Worm (Caenorhabditis elegans) whole organism, L1 larva: Measurements from ENCODE around the gene mig-38.

Source experiments
- C34B4.2 ChIP-seq: sonication (generic microtip); optimal IDR thresholded peaks from 2 replicates; lab custom pipeline; 2017; ENCODE audit warnings: mild to moderate bottlenecking, missing genetic modification characterization, missing compliant biosample characterization
- F16B12.6 ChIP-seq: fragments of 150-350 bp; optimal IDR thresholded peaks from 2 replicates; lab custom pipeline; 2014; ENCODE audit warnings: missing biosample characterization, missing genetic modification characterization
- alr-1 ChIP-seq: fragments of 200-800 bp; sonication (Bioruptor generic); optimal IDR thresholded peaks from 2 replicates; lab custom pipeline; 2018; ENCODE audit warnings: borderline replicate concordance, mild to moderate bottlenecking, missing genetic modification characterization, missing compliant biosample characterization
- ama-1 ChIP-seq: fragments of 150-350 bp; optimal IDR thresholded peaks from 2 replicates; lab custom pipeline; 2014
- ceh-82 ChIP-seq, 3 experiments: fragments of 150-350 bp in 1 of 3; sonication (generic microtip) in 2 of 3; optimal IDR thresholded peaks; 2 replicates each; lab custom pipeline; 2014 to 2017; ENCODE audit warnings: missing biosample characterization in 3 of 3, missing genetic modification characterization in 3 of 3
- dpl-1 ChIP-seq, 3 experiments: fragments of 150-350 bp in 2 of 3; sonication (generic microtip) in 1 of 3; optimal IDR thresholded peaks; 2 replicates each; lab custom pipeline; 2014 to 2017; ENCODE audit warnings: missing biosample characterization in 3 of 3, missing genetic modification characterization in 3 of 3, missing genetic modification reagents in 3 of 3
- ets-5 ChIP-seq: fragments of 200-800 bp; sonication (Bioruptor generic); IDR thresholded peaks from 2 replicates; pipeline ENCODE4 v1.3.6; 2022; ENCODE audit warnings: missing genetic modification characterization, missing compliant biosample characterization
- hlh-4 ChIP-seq: sonication (generic microtip); optimal IDR thresholded peaks from 2 replicates; lab custom pipeline; 2016; ENCODE audit warnings: mild to moderate bottlenecking, missing genetic modification characterization, missing compliant biosample characterization
- hpl-2 ChIP-seq: fragments of 150-350 bp; optimal IDR thresholded peaks from 2 replicates; lab custom pipeline; 2014; ENCODE audit warnings: missing biosample characterization, missing genetic modification reagents, missing genetic modification characterization
- jun-1 ChIP-seq: fragments of 150-350 bp; optimal IDR thresholded peaks from 2 replicates; lab custom pipeline; 2014; ENCODE audit warnings: missing biosample characterization, missing genetic modification reagents, missing genetic modification characterization
- lsy-2 ChIP-seq, 2 experiments: fragments of 150-350 bp; optimal IDR thresholded peaks; 2 replicates each; lab custom pipeline; 2014; ENCODE audit warnings: missing biosample characterization in 2 of 2, missing genetic modification characterization in 2 of 2
- mab-9 ChIP-seq: fragments of 200-800 bp; sonication (Bioruptor generic); IDR thresholded peaks from 2 replicates; pipeline ENCODE4 v1.3.6; 2022; ENCODE audit warnings: missing genetic modification reagents, missing genetic modification characterization, missing compliant biosample characterization
- mef-2 ChIP-seq: fragments of 150-350 bp; optimal IDR thresholded peaks from 2 replicates; lab custom pipeline; 2014; ENCODE audit warnings: missing biosample characterization, missing genetic modification characterization
- nhr-19 ChIP-seq: fragments of 200-800 bp; sonication (Bioruptor generic); conservative IDR thresholded peaks from 2 replicates; pipeline ENCODE4 v1.3.6; 2022; ENCODE audit warnings: missing genetic modification characterization, missing compliant biosample characterization
- nhr-237 ChIP-seq: fragments of 150-350 bp; optimal IDR thresholded peaks from 2 replicates; lab custom pipeline; 2014; ENCODE audit warnings: missing biosample characterization, missing genetic modification characterization
- nhr-28 ChIP-seq: fragments of 150-350 bp; optimal IDR thresholded peaks from 2 replicates; lab custom pipeline; 2014; ENCODE audit warnings: missing biosample characterization, missing genetic modification characterization
- nhr-71 ChIP-seq: sonication (generic microtip); optimal IDR thresholded peaks from 2 replicates; lab custom pipeline; 2016; ENCODE audit warnings: mild to moderate bottlenecking, missing genetic modification characterization, moderate library complexity, missing compliant biosample characterization
- nhr-76 ChIP-seq: sonication (generic microtip); optimal IDR thresholded peaks from 2 replicates; lab custom pipeline; 2017; ENCODE audit warnings: missing biosample characterization, missing genetic modification characterization
- pqm-1 ChIP-seq: sonication (generic microtip); optimal IDR thresholded peaks from 3 replicates; lab custom pipeline; 2017; ENCODE audit warnings: missing biosample characterization, missing genetic modification characterization
- rnt-1 ChIP-seq: sonication (generic microtip); optimal IDR thresholded peaks from 2 replicates; lab custom pipeline; 2016; ENCODE audit warnings: mild to moderate bottlenecking, missing genetic modification characterization, moderate library complexity, missing compliant biosample characterization
- snpc-4 ChIP-seq: fragments of 150-350 bp; optimal IDR thresholded peaks from 2 replicates; lab custom pipeline; 2014; ENCODE audit warnings: missing biosample characterization, missing genetic modification characterization
- snu-23 ChIP-seq: sonication (generic microtip); optimal IDR thresholded peaks from 2 replicates; lab custom pipeline; 2016; ENCODE audit warnings: missing genetic modification characterization, missing compliant biosample characterization
- sup-37 ChIP-seq: fragments of 200-800 bp; sonication (Bioruptor generic); optimal IDR thresholded peaks from 2 replicates; lab custom pipeline; 2018; ENCODE audit warnings: mild to moderate bottlenecking, missing genetic modification characterization, missing compliant biosample characterization
- tbx-2 ChIP-seq: sonication (generic microtip); optimal IDR thresholded peaks from 2 replicates; lab custom pipeline; 2016; ENCODE audit warnings: missing genetic modification characterization, missing compliant biosample characterization
- tlp-1 ChIP-seq: fragments of 150-350 bp; optimal IDR thresholded peaks from 2 replicates; lab custom pipeline; 2014; ENCODE audit warnings: missing biosample characterization, missing genetic modification characterization
- unc-30 ChIP-seq: sonication (generic microtip); optimal IDR thresholded peaks from 2 replicates; lab custom pipeline; 2017; ENCODE audit warnings: missing biosample characterization, missing genetic modification characterization
- unc-86 ChIP-seq: sonication (generic microtip); optimal IDR thresholded peaks from 2 replicates; lab custom pipeline; 2016; ENCODE audit warnings: missing genetic modification characterization, missing compliant biosample characterization
- unc-98 ChIP-seq: fragments of 200-800 bp; sonication (Bioruptor generic); IDR thresholded peaks from 2 replicates; pipeline ENCODE4 v1.3.6; 2022; ENCODE audit warnings: missing genetic modification characterization, missing compliant biosample characterization
- ztf-4 ChIP-seq: fragments of 150-350 bp; optimal IDR thresholded peaks from 2 replicates; lab custom pipeline; 2014; ENCODE audit warnings: missing biosample characterization, missing genetic modification characterization

The mig-38 gene

DNA sequence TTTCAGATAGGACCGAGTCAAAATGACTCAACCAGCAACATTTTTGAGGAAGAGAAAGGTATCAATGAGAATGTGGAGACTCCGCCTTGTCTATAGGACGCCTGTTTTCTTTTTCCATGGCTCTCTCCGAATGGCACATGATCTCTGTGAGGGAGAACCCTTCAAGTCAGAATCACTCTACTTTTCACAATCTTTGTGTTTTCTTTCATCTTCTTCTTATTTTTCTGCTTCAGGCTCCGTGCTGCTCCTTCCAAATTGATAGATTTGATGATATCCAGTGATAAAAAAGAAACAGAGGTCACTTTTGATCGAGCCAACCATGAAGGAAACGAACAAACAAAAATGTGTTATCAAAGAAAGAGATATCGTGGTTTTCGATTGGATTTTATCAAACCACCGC lies 55.0 kb downstream of the mig-38 start, which contains the start of gene ZK809.8 (continued):
- TF ChIP-seq nhr-237 (tag; lab: Kevin White, UChicago), result no peak
- TF ChIP-seq nhr-71 (tag; lab: Kevin White, UChicago), result peak; percentile 82
- no peak for TF ChIP-seq sup-37
- TF ChIP-seq mef-2, result no peak
- peak; percentile 41 for TF ChIP-seq rnt-1 (tag; lab: Kevin White, UChicago)
- TF ChIP-seq lsy-2 (tag; optimal IDR thresholded peaks at IDR 0.05; lab: Kevin White, UChicago), result peak in 1 of 2 experiments; percentile 42
- TF ChIP-seq hpl-2 (GFP tag; lab: Kevin White, UChicago), result no peak
- no peak for TF ChIP-seq mab-9 (GFP tag; lab: Robert Waterston, UW)
- no peak for TF ChIP-seq C34B4.2 (tag; lab: Kevin White, UChicago)
- peak; percentile 31; the same call in 1 of the 2 replicates for TF ChIP-seq nhr-19 (GFP tag; lab: Robert Waterston, UW)
- TF ChIP-seq snu-23 (GFP tag; lab: Kevin White, UChicago), result peak; percentile 33
- TF ChIP-seq, all 84 proteins: peak for 8

DNA sequence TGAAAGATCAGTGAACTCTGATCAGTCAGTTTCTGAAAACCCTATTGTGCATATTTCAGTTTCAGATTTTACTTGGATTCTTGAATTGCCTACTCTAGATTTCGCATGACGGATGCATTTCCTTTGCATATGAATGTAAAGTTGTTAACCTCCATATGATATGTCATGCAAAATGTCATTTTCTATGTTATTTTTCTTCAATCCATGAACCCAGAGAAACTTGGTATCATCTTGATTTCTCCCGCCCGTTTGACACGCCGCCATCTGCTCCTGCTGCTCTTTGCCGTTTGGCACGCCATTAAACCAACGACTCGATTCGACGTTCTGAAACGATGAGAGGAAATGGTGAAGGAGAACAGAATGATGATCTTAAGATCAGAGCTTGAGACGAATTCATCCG lies 56.3 kb downstream of the mig-38 start:
- TF ChIP-seq rnt-1 (tag; lab: Kevin White, UChicago) (no peak), ama-1 (lab: Kevin White, UChicago) (no peak), F16B12.6 (no peak), dpl-1 (GFP tag; optimal IDR thresholded peaks at IDR 0.05; lab: Kevin White, UChicago) (no peak), unc-98 (GFP tag; lab: Robert Waterston, UW) (no peak), nhr-19 (GFP tag; lab: Robert Waterston, UW) (no peak), unc-30 (tag; lab: Kevin White, UChicago) (no peak), snpc-4 (tag; lab: Kevin White, UChicago) (no peak), tlp-1 (tag; lab: Kevin White, UChicago) (no peak), hlh-4 (tag; lab: Kevin White, UChicago) (no peak), ceh-82 (tag; optimal IDR thresholded peaks at IDR 0.05; lab: Kevin White, UChicago) (no peak), pqm-1 (tag; lab: Kevin White, UChicago) (no peak), jun-1 (tag; lab: Kevin White, UChicago) (no peak), tbx-2 (tag; lab: Kevin White, UChicago) (no peak), ztf-4 (no peak), nhr-76 (no peak), nhr-28 (no peak), alr-1 (tag; lab: Kevin White, UChicago) (no peak), ets-5 (GFP tag; lab: Robert Waterston, UW) (no peak), unc-86 (tag; lab: Kevin White, UChicago) (no peak)
